Fruit fly (Drosophila melanogaster) whole organism, embryonic: ENCODE results near the gene SmE.
A peak's percentile ranks its signal among the peaks of the same experiment; 100 is the strongest.

Source experiments
- Adf1 ChIP-seq: fragments of 200-800 bp; sonication (Bioruptor generic); IDR thresholded peaks from 2 replicates; pipeline ENCODE4 v1.3.6; 2022; ENCODE audit warnings: missing biosample characterization, missing genetic modification characterization
- Aef1 ChIP-seq: fragments of 200-800 bp; sonication (Bioruptor generic); IDR thresholded peaks from 3 replicates; pipeline ENCODE4 v1.3.6; 2022; ENCODE audit warnings: missing biosample characterization, missing genetic modification characterization
- Atf3 ChIP-seq: fragments of 200-800 bp; sonication (Bioruptor generic); optimal IDR thresholded peaks from 3 replicates; lab custom pipeline; 2016; ENCODE audit warnings: missing biosample characterization, missing genetic modification characterization
- CG10979 ChIP-seq: fragments of 200-800 bp; sonication (Bioruptor generic); optimal IDR thresholded peaks from 2 replicates; lab custom pipeline; 2018; ENCODE audit warnings: missing biosample characterization, mild to moderate bottlenecking, missing genetic modification characterization, moderate library complexity
- CG12299 ChIP-seq: fragments of 200-800 bp; sonication (Bioruptor generic); optimal IDR thresholded peaks from 2 replicates; lab custom pipeline; 2018; ENCODE audit warnings: missing biosample characterization, mild to moderate bottlenecking, missing genetic modification characterization
- CG12744 ChIP-seq: fragments of 200-800 bp; sonication (Bioruptor generic); optimal IDR thresholded peaks from 2 replicates; lab custom pipeline; 2016; ENCODE audit warnings: missing biosample characterization, missing genetic modification characterization
- CG12942 ChIP-seq: fragments of 200-800 bp; sonication (Bioruptor generic); optimal IDR thresholded peaks from 3 replicates; lab custom pipeline; 2016; ENCODE audit warnings: missing biosample characterization, missing genetic modification characterization
- CG14050 ChIP-seq: fragments of 200-800 bp; sonication (Bioruptor generic); IDR thresholded peaks from 3 replicates; pipeline ENCODE4 v1.3.6; 2022; ENCODE audit warnings: missing biosample characterization, missing genetic modification characterization
- CG15073 ChIP-seq: fragments of 200-800 bp; sonication (Bioruptor generic); optimal IDR thresholded peaks from 2 replicates; lab custom pipeline; 2016; ENCODE audit warnings: missing biosample characterization, missing genetic modification characterization
- CG15514 ChIP-seq: fragments of 200-800 bp; sonication (Bioruptor generic); optimal IDR thresholded peaks from 3 replicates; lab custom pipeline; 2017; ENCODE audit warnings: missing biosample characterization, missing genetic modification characterization, mild to moderate bottlenecking, moderate library complexity, missing genetic modification reagents
- CG16863 ChIP-seq: fragments of 200-800 bp; sonication (Bioruptor generic); optimal IDR thresholded peaks from 3 replicates; lab custom pipeline; 2016; ENCODE audit warnings: missing biosample characterization, missing genetic modification characterization
- CG17568 ChIP-seq: fragments of 200-800 bp; sonication (Bioruptor generic); optimal IDR thresholded peaks from 2 replicates; lab custom pipeline; 2018; ENCODE audit warnings: missing biosample characterization, mild to moderate bottlenecking, missing genetic modification characterization, moderate library complexity
- CG18599 ChIP-seq: fragments of 200-800 bp; sonication (Bioruptor generic); optimal IDR thresholded peaks from 3 replicates; lab custom pipeline; 2017; ENCODE audit warnings: missing biosample characterization, missing genetic modification characterization, mild to moderate bottlenecking, moderate library complexity, missing genetic modification reagents
- CG18619 ChIP-seq: fragments of 200-800 bp; sonication (Bioruptor generic); optimal IDR thresholded peaks from 3 replicates; lab custom pipeline; 2017; ENCODE audit warnings: missing biosample characterization, mild to moderate bottlenecking, missing genetic modification characterization
- CG2129 ChIP-seq: fragments of 200-800 bp; sonication (Bioruptor generic); IDR thresholded peaks from 2 replicates; pipeline ENCODE4 v1.3.6; 2022; ENCODE audit warnings: missing biosample characterization, missing genetic modification characterization; ENCODE audit not compliant: partially characterized antibody
- CG2202 ChIP-seq: fragments of 200-800 bp; sonication (Bioruptor generic); optimal IDR thresholded peaks from 2 replicates; lab custom pipeline; 2018; ENCODE audit warnings: missing biosample characterization, mild to moderate bottlenecking, missing genetic modification characterization
- CG2712 ChIP-seq: fragments of 200-800 bp; optimal IDR thresholded peaks from 3 replicates; lab custom pipeline; 2019; ENCODE audit warnings: missing biosample characterization, mild to moderate bottlenecking, missing genetic modification characterization, moderate library complexity
- CG2889 ChIP-seq: fragments of 200-800 bp; sonication (Bioruptor generic); IDR thresholded peaks from 3 replicates; pipeline ENCODE4 v1.3.6; 2022; ENCODE audit warnings: missing biosample characterization, missing genetic modification characterization
- CG3065 ChIP-seq: fragments of 200-800 bp; sonication (Bioruptor generic); optimal IDR thresholded peaks from 2 replicates; lab custom pipeline; 2016; ENCODE audit warnings: missing biosample characterization, missing genetic modification characterization
- CG31224 ChIP-seq: fragments of 200-800 bp; sonication (Bioruptor generic); IDR thresholded peaks from 2 replicates; pipeline ENCODE4 v1.3.6; 2022; ENCODE audit warnings: missing biosample characterization, missing genetic modification characterization
- CG6654 ChIP-seq: fragments of 200-800 bp; sonication (Bioruptor generic); optimal IDR thresholded peaks from 2 replicates; lab custom pipeline; 2017; ENCODE audit warnings: missing biosample characterization, mild to moderate bottlenecking, missing genetic modification characterization
- CG6765 ChIP-seq: fragments of 200-800 bp; sonication (Bioruptor generic); optimal IDR thresholded peaks from 3 replicates; lab custom pipeline; 2017; ENCODE audit warnings: missing biosample characterization, mild to moderate bottlenecking, missing genetic modification characterization
- CG9215 ChIP-seq: fragments of 200-800 bp; sonication (Bioruptor generic); IDR thresholded peaks from 2 replicates; pipeline ENCODE4 v1.3.6; 2022; ENCODE audit warnings: missing biosample characterization, missing genetic modification characterization
- CG9609 ChIP-seq: fragments of 200-800 bp; sonication (Bioruptor generic); optimal IDR thresholded peaks from 3 replicates; lab custom pipeline; 2016; ENCODE audit warnings: missing biosample characterization, missing genetic modification characterization
- CTCF ChIP-seq: fragments of 200-800 bp; sonication (Bioruptor generic); optimal IDR thresholded peaks from 2 replicates; lab custom pipeline; 2017; ENCODE audit warnings: missing biosample characterization, mild to moderate bottlenecking, missing genetic modification characterization, moderate library complexity
- E2f1 ChIP-seq: fragments of 200-800 bp; sonication (Bioruptor generic); IDR thresholded peaks from 2 replicates; pipeline ENCODE4 v1.3.6; 2022; ENCODE audit warnings: missing biosample characterization, missing genetic modification characterization
- Eip74EF ChIP-seq, 2 experiments: fragments of 200-800 bp in 1 of 2; fragments of >200 bp in 1 of 2; sonication (Bioruptor generic) in 1 of 2; optimal IDR thresholded peaks; 2 replicates each; lab custom pipeline; 2017 to 2019; ENCODE audit warnings: missing biosample characterization in 2 of 2, missing genetic modification characterization in 2 of 2, mild to moderate bottlenecking in 1 of 2, moderate library complexity in 1 of 2
- Fer2 ChIP-seq: fragments of 200-800 bp; sonication (Bioruptor generic); optimal IDR thresholded peaks from 2 replicates; lab custom pipeline; 2018; ENCODE audit warnings: missing biosample characterization, mild to moderate bottlenecking, missing genetic modification characterization, moderate library complexity
- Fer3 ChIP-seq: fragments of 200-800 bp; sonication (Bioruptor generic); optimal IDR thresholded peaks from 2 replicates; lab custom pipeline; 2018; ENCODE audit warnings: missing biosample characterization, mild to moderate bottlenecking, missing genetic modification characterization, moderate library complexity
- Hey ChIP-seq: fragments of 200-800 bp; sonication (Bioruptor generic); optimal IDR thresholded peaks from 3 replicates; lab custom pipeline; 2018; ENCODE audit warnings: missing biosample characterization, mild to moderate bottlenecking, missing genetic modification characterization
- Hr3 ChIP-seq: fragments of 200-800 bp; sonication (Bioruptor generic); optimal IDR thresholded peaks from 3 replicates; lab custom pipeline; 2016; ENCODE audit warnings: missing biosample characterization, missing genetic modification characterization
- Hr51 ChIP-seq, 2 experiments: fragments of 200-800 bp; sonication (Bioruptor generic); optimal IDR thresholded peaks; 2 replicates in 1 of 2; 3 replicates in 1 of 2; lab custom pipeline; 2016 to 2018; ENCODE audit warnings: missing biosample characterization in 2 of 2, missing genetic modification characterization in 2 of 2, mild to moderate bottlenecking in 1 of 2, moderate library complexity in 1 of 2
- Kr ChIP-seq: fragments of 200-800 bp; sonication (Bioruptor generic); optimal IDR thresholded peaks from 2 replicates; lab custom pipeline; 2017; ENCODE audit warnings: missing biosample characterization, mild to moderate bottlenecking, missing genetic modification characterization
- Poxn ChIP-seq: fragments of 200-800 bp; sonication (Bioruptor generic); IDR thresholded peaks from 2 replicates; pipeline ENCODE4 v1.3.6; 2022; ENCODE audit warnings: missing biosample characterization, missing genetic modification characterization
- Ravus ChIP-seq: fragments of 200-800 bp; sonication (Bioruptor generic); IDR thresholded peaks from 2 replicates; pipeline ENCODE4 v1.3.6; 2022; ENCODE audit warnings: missing biosample characterization, missing genetic modification characterization
- ash1 ChIP-seq: fragments of 200-800 bp; sonication (Bioruptor generic); optimal IDR thresholded peaks from 2 replicates; lab custom pipeline; 2018; ENCODE audit warnings: missing biosample characterization, mild to moderate bottlenecking, missing genetic modification characterization
- az2 ChIP-seq: fragments of 200-800 bp; sonication (Bioruptor generic); optimal IDR thresholded peaks from 3 replicates; lab custom pipeline; 2016; ENCODE audit warnings: missing biosample characterization, missing genetic modification characterization
- cg ChIP-seq: fragments of 200-800 bp; sonication (Bioruptor generic); optimal IDR thresholded peaks from 3 replicates; lab custom pipeline; 2019; ENCODE audit warnings: missing biosample characterization, mild to moderate bottlenecking, missing genetic modification characterization, moderate library complexity
- chm ChIP-seq: fragments of 200-800 bp; sonication (Bioruptor generic); IDR thresholded peaks from 2 replicates; pipeline ENCODE4 v1.3.6; 2022; ENCODE audit warnings: missing biosample characterization, missing genetic modification characterization
- dysf ChIP-seq: fragments of 200-800 bp; sonication (Bioruptor generic); IDR thresholded peaks from 3 replicates; pipeline ENCODE4 v1.3.6; 2022; ENCODE audit warnings: missing biosample characterization, missing genetic modification characterization
- kni ChIP-seq: fragments of 200-800 bp; sonication (Bioruptor generic); optimal IDR thresholded peaks from 3 replicates; lab custom pipeline; 2017; ENCODE audit warnings: mild to moderate bottlenecking, missing biosample characterization, missing genetic modification reagents, missing genetic modification characterization
- lmd ChIP-seq: fragments of 200-800 bp; sonication (Bioruptor generic); IDR thresholded peaks from 2 replicates; pipeline ENCODE4 v1.3.6; 2022; ENCODE audit warnings: missing biosample characterization, missing genetic modification characterization
- nerfin-2 ChIP-seq: fragments of 200-800 bp; sonication (Bioruptor generic); IDR thresholded peaks from 2 replicates; pipeline ENCODE4 v1.3.6; 2022; ENCODE audit warnings: missing biosample characterization, missing genetic modification characterization; ENCODE audit not compliant: partially characterized antibody
- p53 ChIP-seq: fragments of 200-800 bp; sonication (Bioruptor generic); optimal IDR thresholded peaks from 2 replicates; lab custom pipeline; 2016; ENCODE audit warnings: missing biosample characterization, missing genetic modification characterization
- sens-2 ChIP-seq: fragments of 200-800 bp; sonication (Bioruptor generic); IDR thresholded peaks from 2 replicates; pipeline ENCODE4 v1.3.6; 2022; ENCODE audit warnings: missing biosample characterization, missing genetic modification characterization
- stc ChIP-seq: fragments of 200-800 bp; sonication (Bioruptor generic); IDR thresholded peaks from 2 replicates; pipeline ENCODE4 v1.3.6; 2022; ENCODE audit warnings: missing biosample characterization, missing genetic modification characterization
- stwl ChIP-seq: fragments of 200-800 bp; sonication (Bioruptor generic); optimal IDR thresholded peaks from 3 replicates; lab custom pipeline; 2018; ENCODE audit warnings: missing biosample characterization, mild to moderate bottlenecking, missing genetic modification characterization, moderate library complexity
- tna ChIP-seq: fragments of 200-800 bp; sonication (Bioruptor generic); IDR thresholded peaks from 2 replicates; pipeline ENCODE4 v1.3.6; 2022; ENCODE audit warnings: missing biosample characterization, missing genetic modification characterization; ENCODE audit not compliant: partially characterized antibody
- tx ChIP-seq: fragments of 200-800 bp; sonication (Bioruptor generic); optimal IDR thresholded peaks from 2 replicates; lab custom pipeline; 2016; ENCODE audit warnings: missing biosample characterization, missing genetic modification characterization
- zfh2 ChIP-seq: fragments of 200-800 bp; sonication (Bioruptor generic); optimal IDR thresholded peaks from 2 replicates; lab custom pipeline; 2016; ENCODE audit warnings: missing biosample characterization, missing genetic modification characterization

The SmE gene

DNA sequence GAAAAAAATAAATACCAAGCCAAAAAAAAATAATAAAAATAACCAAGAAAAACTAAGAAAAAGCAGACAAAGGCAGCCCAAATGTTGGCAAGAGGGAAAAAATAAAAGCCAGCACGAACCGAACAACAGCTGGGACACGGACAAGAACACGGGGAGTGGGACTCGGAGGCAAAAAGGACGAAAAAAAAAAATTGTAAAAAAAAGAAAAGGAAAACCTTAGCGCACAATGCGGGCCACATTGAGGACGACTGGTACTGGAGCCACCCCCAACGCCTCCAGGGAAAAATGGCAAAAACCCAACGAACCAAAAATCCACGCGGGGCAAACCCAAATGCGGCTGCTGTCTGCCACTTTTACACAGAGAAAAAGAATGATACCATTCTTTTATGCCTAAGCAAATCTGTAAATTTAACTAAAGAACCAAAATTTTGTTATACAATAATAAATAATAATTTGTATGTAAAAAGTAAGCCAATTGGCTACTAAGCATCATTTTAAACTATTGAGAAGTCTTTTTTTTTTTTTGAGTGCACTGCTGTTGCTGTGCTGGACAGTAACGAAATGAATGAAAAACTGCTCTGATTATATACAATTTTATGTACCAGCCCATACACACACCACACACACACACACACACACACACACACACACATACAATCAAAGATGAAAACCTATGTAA lies 47.0 kb upstream of the SmE start (continued):
- TF ChIP-seq CG9215 (GFP tag; lab: Robert Waterston, UW) (peak; percentile 70), CG6654 (GFP tag; lab: Kevin White, UChicago) (no peak), dysf (GFP tag; lab: Robert Waterston, UW) (peak; percentile 84), Adf1 (GFP tag; lab: Robert Waterston, UW) (peak; percentile 28), ash1 (GFP tag; lab: Kevin White, UChicago) (no peak), CG17568 (GFP tag; lab: Kevin White, UChicago) (peak; percentile 34), CG15514 (GFP tag; lab: Kevin White, UChicago) (peak; percentile 70), CG2889 (GFP tag; lab: Robert Waterston, UW) (no peak), tna (GFP tag; lab: Robert Waterston, UW) (no peak), CG2202 (tag; lab: Kevin White, UChicago) (no peak), Kr (no peak), az2 (GFP tag; lab: Kevin White, UChicago) (peak; percentile 39), Hr3 (GFP tag; lab: Kevin White, UChicago) (peak; percentile 49), Eip74EF (GFP tag; optimal IDR thresholded peaks at IDR 0.05; lab: Kevin White, UChicago) (peak in 1 of 2 experiments; percentile 62), CG12299 (tag; lab: Kevin White, UChicago) (peak; percentile 50), Fer3 (tag; lab: Kevin White, UChicago) (peak; percentile 87), tx (no peak), CG18599 (GFP tag; lab: Kevin White, UChicago) (peak; percentile 97), CG15073 (GFP tag; lab: Kevin White, UChicago) (no peak), Hey (tag; lab: Kevin White, UChicago) (no peak), Aef1 (GFP tag; lab: Robert Waterston, UW) (peak; percentile 84), CG12744 (GFP tag; lab: Kevin White, UChicago) (no peak), Ravus (peak; percentile 67), CG2712 (tag; lab: Kevin White, UChicago) (peak; percentile 68), CG2129 (GFP tag; lab: Robert Waterston, UW) (no peak), cg (GFP tag; lab: Kevin White, UChicago) (no peak), Fer2 (tag; lab: Kevin White, UChicago) (peak; percentile 81), Poxn (GFP tag; lab: Robert Waterston, UW) (no peak), Hr51 (GFP tag; optimal IDR thresholded peaks at IDR 0.05; lab: Kevin White, UChicago) (peak; percentile 21 to 80), CG6765 (GFP tag; lab: Kevin White, UChicago) (peak; percentile 79), stwl (no peak), CG18619 (GFP tag; lab: Kevin White, UChicago) (peak; percentile 61), nerfin-2 (no peak), stc (GFP tag; lab: Robert Waterston, UW) (peak; percentile 82), CG14050 (peak; percentile 35; the same call in 1 of the 3 replicates), CG3065 (no peak), p53 (no peak), CG12942 (GFP tag; lab: Kevin White, UChicago) (no peak), lmd (GFP tag; lab: Robert Waterston, UW) (peak; percentile 80), CG16863 (GFP tag; lab: Kevin White, UChicago) (no peak), CG31224 (GFP tag; lab: Robert Waterston, UW) (peak; percentile 72), sens-2 (GFP tag; lab: Robert Waterston, UW) (no peak), Atf3 (GFP tag; lab: Kevin White, UChicago) (no peak), CG9609 (GFP tag; lab: Kevin White, UChicago) (no peak), CG10979 (peak; percentile 42), CTCF (no peak), chm (GFP tag; lab: Robert Waterston, UW) (no peak), zfh2 (GFP tag; lab: Kevin White, UChicago) (no peak), E2f1 (peak; percentile 70), kni (GFP tag; lab: Kevin White, UChicago) (no peak)
